Worm (Caenorhabditis elegans): ENCODE measurements around the gene aagr-2.

The aagr-2 gene

ce11 chrII:4869793-4870343 is 55.2 kb downstream of the aagr-2 start:
- no peak for TF ChIP-seq zag-1 (tag; optimal IDR thresholded peaks at IDR 0.05)
- TF ChIP-seq snpc-4 (tag; optimal IDR thresholded peaks at IDR 0.05), result no peak
- no peak for TF ChIP-seq nhr-25 (tag; optimal IDR thresholded peaks at IDR 0.05)
- TF ChIP-seq ZK546.5 (tag; optimal IDR thresholded peaks at IDR 0.05), result no peak
- no peak for TF ChIP-seq nhr-12 (tag; optimal IDR thresholded peaks at IDR 0.05)
- no peak for TF ChIP-seq gmeb-1 (tag; optimal IDR thresholded peaks at IDR 0.05)
- TF ChIP-seq nhr-11 (tag; optimal IDR thresholded peaks at IDR 0.05), result no peak

ce11 chrII:4867476-4867875 is 57.6 kb downstream of the aagr-2 start, which contains the start of gene col-17:
Gene col-17, minus strand, starts transcription at chrII:4867576.
- no peak for TF ChIP-seq nhr-12 (tag; optimal IDR thresholded peaks at IDR 0.05)
- no peak for TF ChIP-seq aly-2 (tag; optimal IDR thresholded peaks at IDR 0.05)
- TF ChIP-seq sem-4 (tag; optimal IDR thresholded peaks at IDR 0.05), result no peak
- TF ChIP-seq nhr-11 (tag; optimal IDR thresholded peaks at IDR 0.05), result no peak
- TF ChIP-seq Y55F3AM.14 (GFP tag; optimal IDR thresholded peaks at IDR 0.05), result no peak
- no peak for TF ChIP-seq lin-13 (GFP tag; optimal IDR thresholded peaks at IDR 0.05)
- no peak for TF ChIP-seq elt-3 (tag; optimal IDR thresholded peaks at IDR 0.05)
- TF ChIP-seq F13H6.1 (tag; optimal IDR thresholded peaks at IDR 0.05), result no peak
- no peak for TF ChIP-seq mab-5 (tag; optimal IDR thresholded peaks at IDR 0.05)
- no peak for TF ChIP-seq snpc-4 (tag; optimal IDR thresholded peaks at IDR 0.05)
- no peak for TF ChIP-seq unc-62 (GFP tag; optimal IDR thresholded peaks at IDR 0.05)

- TF ChIP-seq nhr-6 (tag; optimal IDR thresholded peaks at IDR 0.05) (no peak), nhr-21 (tag; optimal IDR thresholded peaks at IDR 0.05) (peak; percentile 84), ceh-82 (tag; optimal IDR thresholded peaks at IDR 0.05) (no peak), lin-13 (GFP tag; optimal IDR thresholded peaks at IDR 0.05) (no peak), blmp-1 (tag; optimal IDR thresholded peaks at IDR 0.05; ENCODE audit: insufficient read depth) (peak; percentile 67), nhr-25 (tag; optimal IDR thresholded peaks at IDR 0.05) (peak; percentile 47), F13H6.1 (tag; optimal IDR thresholded peaks at IDR 0.05) (no peak), nhr-77 (tag; optimal IDR thresholded peaks at IDR 0.05) (no peak), unc-62 (GFP tag; optimal IDR thresholded peaks at IDR 0.05) (peak; percentile 56), elt-3 (tag; optimal IDR thresholded peaks at IDR 0.05) (peak; percentile 41), zag-1 (tag; optimal IDR thresholded peaks at IDR 0.05) (no peak), fos-1 (tag; optimal IDR thresholded peaks at IDR 0.05) (peak; percentile 27), nhr-23 (tag; optimal IDR thresholded peaks at IDR 0.05) (no peak), skn-1 (tag; optimal IDR thresholded peaks at IDR 0.05) (no peak), Y55F3AM.14 (GFP tag; optimal IDR thresholded peaks at IDR 0.05) (no peak), lin-39 (tag; optimal IDR thresholded peaks at IDR 0.05) (no peak), ztf-1 (GFP tag; conservative IDR thresholded peaks at IDR 0.05) (no peak), ama-1 (optimal IDR thresholded peaks at IDR 0.05) (peak; percentile 81), ztf-11 (tag; optimal IDR thresholded peaks at IDR 0.05) (no peak), alr-1 (tag; optimal IDR thresholded peaks at IDR 0.05) (no peak), dmd-4 (tag; optimal IDR thresholded peaks at IDR 0.05) (no peak)
Observed at ce11 chrII:4866045-4866444, 59.0 kb downstream of the aagr-2 start.
